Worm (Caenorhabditis elegans) whole organism, L2 larva: ENCODE data around the gene gad-1.
A peak's percentile ranks its signal among the peaks of the same experiment; 100 is the strongest.

Experiments used
- C34F6.9 ChIP-seq: fragments of 150-350 bp; optimal IDR thresholded peaks from 2 replicates; lab custom pipeline; 2014; ENCODE audit warnings: missing biosample characterization, missing genetic modification characterization
- F13H6.1 ChIP-seq: sonication (generic microtip); optimal IDR thresholded peaks from 2 replicates; lab custom pipeline; 2016; ENCODE audit warnings: missing genetic modification characterization, missing compliant biosample characterization
- R02D3.7 ChIP-seq: fragments of 150-350 bp; optimal IDR thresholded peaks from 2 replicates; lab custom pipeline; 2014; ENCODE audit warnings: missing biosample characterization, missing genetic modification characterization
- Y55F3AM.14 ChIP-seq: fragments of 200-800 bp; sonication (Bioruptor generic); optimal IDR thresholded peaks from 2 replicates; lab custom pipeline; 2018; ENCODE audit warnings: mild to moderate bottlenecking, missing genetic modification characterization, missing compliant biosample characterization
- ZK546.5 ChIP-seq: sonication (generic microtip); optimal IDR thresholded peaks from 2 replicates; lab custom pipeline; 2017; ENCODE audit warnings: missing biosample characterization, missing genetic modification characterization
- alr-1 ChIP-seq: fragments of 150-350 bp; optimal IDR thresholded peaks from 2 replicates; lab custom pipeline; 2014; ENCODE audit warnings: missing biosample characterization, missing genetic modification characterization
- aly-2 ChIP-seq: fragments of 150-350 bp; optimal IDR thresholded peaks from 2 replicates; lab custom pipeline; 2014; ENCODE audit warnings: missing biosample characterization, missing genetic modification characterization
- ama-1 ChIP-seq: fragments of 150-350 bp; optimal IDR thresholded peaks from 2 replicates; lab custom pipeline; 2018; ENCODE audit warnings: inconsistent platforms
- blmp-1 ChIP-seq: sonication (generic microtip); optimal IDR thresholded peaks from 2 replicates; lab custom pipeline; 2017; ENCODE audit warnings: missing genetic modification characterization, mild to moderate bottlenecking, missing compliant biosample characterization, antibody characterized with exemption, moderate library complexity; ENCODE audit not compliant: insufficient read depth
- ceh-16 ChIP-seq: fragments of 150-350 bp; optimal IDR thresholded peaks from 2 replicates; lab custom pipeline; 2014; ENCODE audit warnings: missing biosample characterization, missing genetic modification characterization
- ceh-82 ChIP-seq: fragments of 150-350 bp; optimal IDR thresholded peaks from 2 replicates; lab custom pipeline; 2014; ENCODE audit warnings: missing biosample characterization, missing genetic modification characterization
- crh-2 ChIP-seq: sonication (generic microtip); optimal IDR thresholded peaks from 2 replicates; lab custom pipeline; 2017; ENCODE audit warnings: missing biosample characterization, missing genetic modification characterization
- dmd-4 ChIP-seq: sonication (generic microtip); optimal IDR thresholded peaks from 2 replicates; lab custom pipeline; 2017; ENCODE audit warnings: missing biosample characterization, missing genetic modification characterization
- egl-27 ChIP-seq: sonication (generic microtip); optimal IDR thresholded peaks from 3 replicates; lab custom pipeline; 2017; ENCODE audit warnings: missing biosample characterization, missing genetic modification reagents, missing genetic modification characterization
- elt-1 ChIP-seq: fragments of 150-350 bp; optimal IDR thresholded peaks from 2 replicates; lab custom pipeline; 2014; ENCODE audit warnings: missing biosample characterization, missing genetic modification characterization
- elt-3 ChIP-seq: sonication (generic microtip); optimal IDR thresholded peaks from 2 replicates; lab custom pipeline; 2017; ENCODE audit warnings: missing biosample characterization, missing genetic modification characterization
- fos-1 ChIP-seq: fragments of 150-350 bp; optimal IDR thresholded peaks from 2 replicates; lab custom pipeline; 2014; ENCODE audit warnings: missing biosample characterization, missing genetic modification characterization
- gmeb-1 ChIP-seq: fragments of 150-350 bp; optimal IDR thresholded peaks from 2 replicates; lab custom pipeline; 2014; ENCODE audit warnings: missing biosample characterization, missing genetic modification characterization
- lin-11 ChIP-seq: fragments of 150-350 bp; sonication (generic microtip); optimal IDR thresholded peaks from 2 replicates; lab custom pipeline; 2014; ENCODE audit warnings: missing biosample characterization, missing genetic modification characterization, inconsistent platforms, mixed read lengths
- lin-39 ChIP-seq: fragments of 150-350 bp; optimal IDR thresholded peaks from 2 replicates; lab custom pipeline; 2014; ENCODE audit warnings: missing biosample characterization, missing genetic modification reagents, missing genetic modification characterization
- lsy-2 ChIP-seq, 2 experiments: fragments of 150-350 bp in 1 of 2; sonication (generic microtip) in 1 of 2; optimal IDR thresholded peaks; 2 replicates each; lab custom pipeline; 2014 to 2017; ENCODE audit warnings: missing biosample characterization in 2 of 2, missing genetic modification characterization in 2 of 2
- mab-5 ChIP-seq: fragments of 150-350 bp; optimal IDR thresholded peaks from 2 replicates; lab custom pipeline; 2014; ENCODE audit warnings: missing biosample characterization, missing genetic modification characterization
- mdl-1 ChIP-seq, 2 experiments: fragments of 150-350 bp in 1 of 2; sonication (generic microtip) in 1 of 2; optimal IDR thresholded peaks; 2 replicates each; lab custom pipeline; 2017; ENCODE audit warnings: missing biosample characterization in 2 of 2, missing genetic modification characterization in 2 of 2
- nhr-10 ChIP-seq: sonication (generic microtip); optimal IDR thresholded peaks from 2 replicates; lab custom pipeline; 2017; ENCODE audit warnings: missing biosample characterization, missing genetic modification characterization
- nhr-11 ChIP-seq: fragments of 150-350 bp; optimal IDR thresholded peaks from 2 replicates; lab custom pipeline; 2014; ENCODE audit warnings: missing biosample characterization, missing genetic modification characterization
- nhr-12 ChIP-seq: fragments of 150-350 bp; optimal IDR thresholded peaks from 2 replicates; lab custom pipeline; 2014; ENCODE audit warnings: missing biosample characterization, missing genetic modification characterization
- nhr-21 ChIP-seq: fragments of 150-350 bp; optimal IDR thresholded peaks from 2 replicates; lab custom pipeline; 2014; ENCODE audit warnings: missing biosample characterization, missing genetic modification characterization
- nhr-23 ChIP-seq: fragments of 150-350 bp; optimal IDR thresholded peaks from 2 replicates; lab custom pipeline; 2014; ENCODE audit warnings: missing biosample characterization, missing genetic modification reagents, missing genetic modification characterization
- nhr-237 ChIP-seq: fragments of 150-350 bp; optimal IDR thresholded peaks from 2 replicates; lab custom pipeline; 2014; ENCODE audit warnings: missing biosample characterization, missing genetic modification characterization
- nhr-25 ChIP-seq: fragments of 150-350 bp; sonication (generic microtip); optimal IDR thresholded peaks from 3 replicates; lab custom pipeline; 2014; ENCODE audit warnings: missing biosample characterization, missing genetic modification characterization
- nhr-6 ChIP-seq: fragments of 150-350 bp; optimal IDR thresholded peaks from 2 replicates; lab custom pipeline; 2014; ENCODE audit warnings: missing biosample characterization, missing genetic modification characterization
- nhr-77 ChIP-seq: fragments of 150-350 bp; optimal IDR thresholded peaks from 2 replicates; lab custom pipeline; 2014; ENCODE audit warnings: missing biosample characterization, missing genetic modification characterization
- peb-1 ChIP-seq: fragments of 150-350 bp; optimal IDR thresholded peaks from 2 replicates; lab custom pipeline; 2014; ENCODE audit warnings: missing biosample characterization, missing genetic modification characterization
- sem-4 ChIP-seq: fragments of 150-350 bp; optimal IDR thresholded peaks from 2 replicates; lab custom pipeline; 2014; ENCODE audit warnings: missing biosample characterization, missing genetic modification reagents, missing genetic modification characterization
- skn-1 ChIP-seq: sonication (generic microtip); optimal IDR thresholded peaks from 2 replicates; lab custom pipeline; 2017; ENCODE audit warnings: missing biosample characterization, missing genetic modification characterization
- sma-3 ChIP-seq: sonication (generic microtip); optimal IDR thresholded peaks from 2 replicates; lab custom pipeline; 2016; ENCODE audit warnings: missing genetic modification reagents, missing genetic modification characterization, missing compliant biosample characterization
- sma-9 ChIP-seq, 2 experiments: fragments of 150-350 bp in 1 of 2; sonication (generic microtip) in 1 of 2; optimal IDR thresholded peaks; 2 replicates each; lab custom pipeline; 2014 to 2016; ENCODE audit warnings: missing genetic modification characterization in 2 of 2, mild to moderate bottlenecking in 1 of 2, missing biosample characterization in 1 of 2, missing compliant biosample characterization in 1 of 2, missing genetic modification reagents in 1 of 2, moderate library complexity in 1 of 2
- snpc-4 ChIP-seq: fragments of 150-350 bp; optimal IDR thresholded peaks from 2 replicates; lab custom pipeline; 2014; ENCODE audit warnings: missing biosample characterization, missing genetic modification characterization
- unc-39 ChIP-seq: fragments of 150-350 bp; optimal IDR thresholded peaks from 2 replicates; lab custom pipeline; 2014; ENCODE audit warnings: missing biosample characterization, missing genetic modification characterization
- unc-55 ChIP-seq: fragments of 150-350 bp; sonication (generic microtip); optimal IDR thresholded peaks from 3 replicates; lab custom pipeline; 2014; ENCODE audit warnings: missing biosample characterization, missing genetic modification reagents, missing genetic modification characterization
- unc-62 ChIP-seq: fragments of 150-350 bp; optimal IDR thresholded peaks from 2 replicates; lab custom pipeline; 2014; ENCODE audit warnings: missing biosample characterization, missing genetic modification reagents, missing genetic modification characterization
- zag-1 ChIP-seq: fragments of 150-350 bp; optimal IDR thresholded peaks from 2 replicates; lab custom pipeline; 2014; ENCODE audit warnings: missing biosample characterization, missing genetic modification characterization
- ztf-1 ChIP-seq: fragments of 200-800 bp; sonication (Bioruptor generic); conservative IDR thresholded peaks from 2 replicates; pipeline ENCODE4 v1.3.6; 2022; ENCODE audit warnings: missing genetic modification characterization, missing compliant biosample characterization
- ztf-11 ChIP-seq: sonication (generic microtip); optimal IDR thresholded peaks from 2 replicates; lab custom pipeline; 2017; ENCODE audit warnings: missing biosample characterization, missing genetic modification characterization
- ztf-4 ChIP-seq: fragments of 150-350 bp; optimal IDR thresholded peaks from 2 replicates; lab custom pipeline; 2014; ENCODE audit warnings: missing biosample characterization, missing genetic modification characterization

Gene gad-1

DNA sequence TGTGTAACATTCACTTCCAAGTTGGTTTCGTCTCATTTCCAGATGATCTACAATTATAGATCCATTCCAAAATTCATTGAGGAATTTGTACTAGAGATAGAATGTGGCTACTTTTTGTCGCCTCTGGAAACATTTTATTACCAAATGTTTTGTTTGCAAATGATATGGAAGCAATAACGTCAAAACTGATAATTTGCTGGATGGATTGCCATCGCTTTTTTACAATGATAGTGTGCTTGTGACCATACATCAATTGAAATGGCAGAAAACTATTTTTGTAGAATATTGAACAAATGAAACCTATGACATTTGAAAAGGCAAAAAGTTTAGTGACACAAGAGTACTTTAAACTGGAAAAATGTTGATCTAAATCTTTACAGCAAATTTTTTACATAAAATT, 18.8 kb downstream of the gad-1 start:
- TF ChIP-seq fos-1 (peak; percentile 26), ztf-11 (tag; lab: Kevin White, UChicago) (no peak)

DNA sequence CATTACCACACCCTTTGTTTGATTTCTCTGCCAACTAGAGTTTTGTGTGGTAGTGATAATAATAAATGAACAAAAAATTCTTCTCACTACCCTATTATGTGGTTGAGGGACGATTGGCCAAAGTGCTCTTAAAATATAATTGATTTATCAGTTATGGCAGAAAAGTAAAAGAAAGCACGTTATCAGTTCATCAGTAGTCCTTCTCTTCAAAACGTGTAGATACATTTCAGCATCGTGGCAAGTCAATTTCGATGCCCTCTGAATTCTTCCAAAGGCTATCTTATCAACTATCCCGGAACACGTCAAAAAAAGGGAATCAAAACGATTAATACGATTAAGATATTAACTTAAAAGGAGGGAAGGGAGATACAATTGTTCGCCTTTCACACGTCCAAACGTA, 20.2 kb downstream of the gad-1 start:
- no peak for TF ChIP-seq nhr-6 (tag; lab: Kevin White, UChicago)
- TF ChIP-seq ztf-11 (tag; lab: Kevin White, UChicago), result no peak
- no peak for TF ChIP-seq nhr-10 (tag; lab: Kevin White, UChicago)
- no peak for TF ChIP-seq ama-1 (lab: Kevin White, UChicago)
- TF ChIP-seq nhr-12, result no peak
- TF ChIP-seq nhr-237 (tag; lab: Kevin White, UChicago), result no peak
- TF ChIP-seq zag-1 (tag; lab: Kevin White, UChicago), result no peak
- TF ChIP-seq ceh-82 (tag; lab: Kevin White, UChicago), result no peak
- no peak for TF ChIP-seq nhr-21 (tag; lab: Kevin White, UChicago)
- no peak for TF ChIP-seq unc-62 (GFP tag; lab: Kevin White, UChicago)
- TF ChIP-seq elt-3 (tag; lab: Kevin White, UChicago), result no peak
- TF ChIP-seq unc-39 (tag; lab: Kevin White, UChicago), result no peak
- TF ChIP-seq dmd-4 (tag; lab: Kevin White, UChicago), result no peak
- no peak for TF ChIP-seq ztf-4 (tag; lab: Kevin White, UChicago)
- TF ChIP-seq snpc-4 (tag; lab: Kevin White, UChicago), result no peak
- TF ChIP-seq blmp-1 (tag; lab: Kevin White, UChicago), result no peak
- TF ChIP-seq sma-3 (GFP tag; lab: Kevin White, UChicago), result no peak
- no peak for TF ChIP-seq lin-39
- TF ChIP-seq mab-5 (tag; lab: Kevin White, UChicago), result no peak
- TF ChIP-seq C34F6.9, result no peak
- TF ChIP-seq elt-1 (tag; lab: Kevin White, UChicago), result no peak
- no peak for TF ChIP-seq alr-1 (tag; lab: Kevin White, UChicago)
- TF ChIP-seq sem-4 (tag; lab: Kevin White, UChicago), result no peak
- TF ChIP-seq nhr-77 (tag; lab: Kevin White, UChicago), result no peak
- no peak for TF ChIP-seq nhr-25 (tag; lab: Kevin White, UChicago)
- TF ChIP-seq mdl-1 (tag; optimal IDR thresholded peaks at IDR 0.05; lab: Kevin White, UChicago), result no peak
- no peak for TF ChIP-seq ZK546.5 (tag; lab: Kevin White, UChicago)
- TF ChIP-seq R02D3.7, result no peak
- no peak for TF ChIP-seq egl-27 (tag; lab: Kevin White, UChicago)
- TF ChIP-seq nhr-11, result no peak
- TF ChIP-seq crh-2 (tag; lab: Kevin White, UChicago), result peak; percentile 65
- TF ChIP-seq unc-55 (GFP tag; lab: Kevin White, UChicago), result no peak
- peak; percentile 20 for TF ChIP-seq sma-9 (GFP tag; optimal IDR thresholded peaks at IDR 0.05; lab: Kevin White, UChicago)
- TF ChIP-seq sma-9 (tag; optimal IDR thresholded peaks at IDR 0.05; lab: Kevin White, UChicago), result no peak
- TF ChIP-seq nhr-23 (tag; lab: Kevin White, UChicago), result no peak
- peak; percentile 30 for TF ChIP-seq F13H6.1 (tag; lab: Kevin White, UChicago)
- TF ChIP-seq skn-1 (tag; lab: Kevin White, UChicago), result no peak
- TF ChIP-seq ztf-1 (GFP tag; lab: Robert Waterston, UW), result no peak
- TF ChIP-seq fos-1, result peak; percentile 60
- peak; percentile 31 for TF ChIP-seq gmeb-1 (tag; lab: Kevin White, UChicago)
- no peak for TF ChIP-seq Y55F3AM.14 (GFP tag; lab: Kevin White, UChicago)
- no peak for TF ChIP-seq lsy-2 (tag; optimal IDR thresholded peaks at IDR 0.05; lab: Kevin White, UChicago)
- TF ChIP-seq aly-2 (tag; lab: Kevin White, UChicago), result no peak
- no peak for TF ChIP-seq ceh-16
- TF ChIP-seq peb-1 (tag; lab: Kevin White, UChicago), result no peak
- TF ChIP-seq lin-11 (tag; lab: Kevin White, UChicago), result no peak
